Worm (Caenorhabditis elegans): ENCODE measurements around the gene ceh-40.

ce11 chrX:12347822-12348221, 27.2 kb upstream of the ceh-40 start:
- no peak for TF ChIP-seq nhr-237 (tag; optimal IDR thresholded peaks at IDR 0.05)
- TF ChIP-seq ceh-82 (tag; optimal IDR thresholded peaks at IDR 0.05): no peak
- no peak for TF ChIP-seq nhr-28 (tag; optimal IDR thresholded peaks at IDR 0.05)
- no peak for TF ChIP-seq ama-1 (optimal IDR thresholded peaks at IDR 0.05)
- TF ChIP-seq skn-1 (tag; optimal IDR thresholded peaks at IDR 0.05): peak; percentile 51
- TF ChIP-seq jun-1 (tag; optimal IDR thresholded peaks at IDR 0.05): no peak
- TF ChIP-seq nhr-11 (tag; optimal IDR thresholded peaks at IDR 0.05): no peak

All from whole organism, L3 larva.